Worm (Caenorhabditis elegans) whole organism, L4 larva: Measurements from ENCODE around the gene K08E7.5.

Source experiments
- ama-1 ChIP-seq: fragments of 150-350 bp; optimal IDR thresholded peaks from 2 replicates; lab custom pipeline; 2014; ENCODE audit warnings: inconsistent platforms, mixed read lengths
- arid-1 ChIP-seq: fragments of 200-800 bp; sonication (Bioruptor generic); conservative IDR thresholded peaks from 2 replicates; pipeline ENCODE4 v1.3.6; 2022; ENCODE audit warnings: missing genetic modification reagents, missing genetic modification characterization, missing compliant biosample characterization
- lsy-2 ChIP-seq, 2 experiments: fragments of 150-350 bp in 1 of 2; sonication (generic microtip) in 1 of 2; optimal IDR thresholded peaks; 2 replicates each; lab custom pipeline; 2014 to 2017; ENCODE audit warnings: missing biosample characterization in 2 of 2, missing genetic modification characterization in 2 of 2
- nhr-11 ChIP-seq: fragments of 150-350 bp; optimal IDR thresholded peaks from 2 replicates; lab custom pipeline; 2014; ENCODE audit warnings: missing biosample characterization, missing genetic modification characterization
- pha-4 ChIP-seq, 2 experiments: fragments of 150-350 bp in 1 of 2; fragments of 200-800 bp in 1 of 2; sonication (Bioruptor generic) in 1 of 2; IDR thresholded peaks in 1 of 2; optimal IDR thresholded peaks in 1 of 2; 2 replicates each; pipeline versions ENCODE4 v1.3.6 to Lab custom; 2014 to 2022; ENCODE audit warnings: missing genetic modification characterization in 2 of 2, missing genetic modification reagents in 2 of 2, missing biosample characterization in 1 of 2, missing compliant biosample characterization in 1 of 2
- pqm-1 ChIP-seq: sonication (generic microtip); optimal IDR thresholded peaks from 2 replicates; lab custom pipeline; 2017; ENCODE audit warnings: missing biosample characterization, missing genetic modification characterization
- rbr-2 ChIP-seq: sonication (generic microtip); optimal IDR thresholded peaks from 2 replicates; lab custom pipeline; 2016; ENCODE audit warnings: missing genotype, missing genetic modification characterization, missing compliant biosample characterization

- TF ChIP-seq ama-1 (lab: Kevin White, UChicago): no peak
- no peak for TF ChIP-seq arid-1 (GFP tag; lab: Robert Waterston, UW)
- TF ChIP-seq pha-4 (GFP tag; IDR thresholded peaks at IDR 0.05; lab: Robert Waterston, UW): no peak
- no peak for TF ChIP-seq pha-4 (tag; optimal IDR thresholded peaks at IDR 0.05; lab: Kevin White, UChicago)
- TF ChIP-seq rbr-2 (tag; lab: Kevin White, UChicago): no peak
- no peak for TF ChIP-seq pqm-1 (tag; lab: Kevin White, UChicago)
- TF ChIP-seq lsy-2 (tag; optimal IDR thresholded peaks at IDR 0.05; lab: Kevin White, UChicago): no peak
- no peak for TF ChIP-seq nhr-11
These were observed 21.2 kb upstream of the K08E7.5 start for ce11 chrIV:12551944-12552343.
